Worm (Caenorhabditis elegans) whole organism, early embryonic: ENCODE data around the gene nspf-2.

Source experiments
- B0310.2 ChIP-seq: sonication (generic microtip); optimal IDR thresholded peaks from 2 replicates; lab custom pipeline; 2016; ENCODE audit warnings: mild to moderate bottlenecking, missing genetic modification characterization, missing compliant biosample characterization
- F13C5.2 ChIP-seq: sonication (generic microtip); optimal IDR thresholded peaks from 2 replicates; lab custom pipeline; 2017; ENCODE audit warnings: mild to moderate bottlenecking, missing genetic modification characterization, inconsistent platforms, missing compliant biosample characterization
- aly-1 ChIP-seq: sonication (generic microtip); optimal IDR thresholded peaks from 2 replicates; lab custom pipeline; 2016; ENCODE audit warnings: missing genetic modification characterization, missing compliant biosample characterization
- ama-1 ChIP-seq: fragments of 150-350 bp; optimal IDR thresholded peaks from 2 replicates; lab custom pipeline; 2014
- ceh-13 ChIP-seq: fragments of 200-800 bp; sonication (Bioruptor generic); optimal IDR thresholded peaks from 2 replicates; lab custom pipeline; 2018; ENCODE audit warnings: mild to moderate bottlenecking, missing genetic modification characterization, missing compliant biosample characterization
- ceh-36 ChIP-seq: sonication (generic microtip); optimal IDR thresholded peaks from 2 replicates; lab custom pipeline; 2016; ENCODE audit warnings: missing genetic modification characterization, inconsistent platforms, missing compliant biosample characterization
- ets-7 ChIP-seq: sonication (generic microtip); optimal IDR thresholded peaks from 2 replicates; lab custom pipeline; 2016; ENCODE audit warnings: missing genotype, missing genetic modification characterization, missing compliant biosample characterization
- flt-1 ChIP-seq: fragments of 200-800 bp; sonication (Bioruptor generic); IDR thresholded peaks from 2 replicates; pipeline ENCODE4 v1.3.6; 2022; ENCODE audit warnings: missing genetic modification characterization, missing compliant biosample characterization
- hmbx-1 ChIP-seq: sonication (generic microtip); optimal IDR thresholded peaks from 2 replicates; lab custom pipeline; 2016; ENCODE audit warnings: mild to moderate bottlenecking, missing genetic modification characterization, missing compliant biosample characterization
- hmg-4 ChIP-seq: fragments of 200-800 bp; sonication (Bioruptor generic); optimal IDR thresholded peaks from 2 replicates; lab custom pipeline; 2018; ENCODE audit warnings: mild to moderate bottlenecking, missing genetic modification characterization, missing compliant biosample characterization
- hnd-1 ChIP-seq: sonication (generic microtip); optimal IDR thresholded peaks from 2 replicates; lab custom pipeline; 2016; ENCODE audit warnings: missing genetic modification characterization, missing compliant biosample characterization
- pes-1 ChIP-seq: fragments of 200-800 bp; sonication (Bioruptor generic); IDR thresholded peaks from 2 replicates; pipeline ENCODE4 v1.3.6; 2022; ENCODE audit warnings: missing genetic modification reagents, missing genetic modification characterization, missing compliant biosample characterization
- scrt-1 ChIP-seq: fragments of 200-800 bp; sonication (Bioruptor generic); IDR thresholded peaks from 2 replicates; pipeline ENCODE4 v1.3.6; 2022; ENCODE audit warnings: missing genetic modification characterization, missing compliant biosample characterization
- sea-1 ChIP-seq: fragments of 200-800 bp; sonication (Bioruptor generic); conservative IDR thresholded peaks from 2 replicates; pipeline ENCODE4 v1.3.6; 2022; ENCODE audit warnings: missing genetic modification characterization, missing compliant biosample characterization
- tbx-11 ChIP-seq: fragments of 200-800 bp; sonication (Bioruptor generic); IDR thresholded peaks from 2 replicates; pipeline ENCODE4 v1.3.6; 2022; ENCODE audit warnings: missing genetic modification characterization, missing compliant biosample characterization
- tbx-37 ChIP-seq: fragments of 200-800 bp; sonication (Bioruptor generic); conservative IDR thresholded peaks from 2 replicates; pipeline ENCODE4 v1.3.6; 2022; ENCODE audit warnings: missing genetic modification reagents, missing genetic modification characterization, missing compliant biosample characterization
- tra-4 ChIP-seq: sonication (generic microtip); optimal IDR thresholded peaks from 2 replicates; lab custom pipeline; 2017; ENCODE audit warnings: missing genetic modification characterization, missing compliant biosample characterization

nspf-2 gene

DNA sequence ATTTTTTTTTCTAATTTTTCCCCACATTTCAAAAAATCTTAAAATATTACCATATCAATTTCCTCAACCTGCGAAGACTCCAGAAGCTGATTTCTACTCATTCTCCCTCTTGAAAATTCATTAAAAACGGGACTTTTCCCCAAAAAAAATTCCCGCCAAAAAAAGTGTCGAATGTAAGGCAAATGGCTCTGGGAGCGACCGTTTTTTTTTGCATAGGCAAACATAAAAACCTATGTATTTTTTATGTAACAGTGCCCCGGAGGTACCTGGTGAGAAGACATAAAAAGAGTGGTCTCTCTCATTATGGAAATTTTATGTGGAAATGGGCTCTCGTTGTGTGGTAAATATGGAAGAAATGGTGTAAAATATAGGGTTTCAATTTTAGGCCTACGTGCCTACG lies 4.5 kb upstream of the nspf-2 start, which contains the start of gene ceh-87:
Gene ceh-87 (minus strand): TSS at position 101 of the 400 bp plus-strand sequence.
- no peak for TF ChIP-seq scrt-1 (GFP tag; lab: Robert Waterston, UW)

DNA sequence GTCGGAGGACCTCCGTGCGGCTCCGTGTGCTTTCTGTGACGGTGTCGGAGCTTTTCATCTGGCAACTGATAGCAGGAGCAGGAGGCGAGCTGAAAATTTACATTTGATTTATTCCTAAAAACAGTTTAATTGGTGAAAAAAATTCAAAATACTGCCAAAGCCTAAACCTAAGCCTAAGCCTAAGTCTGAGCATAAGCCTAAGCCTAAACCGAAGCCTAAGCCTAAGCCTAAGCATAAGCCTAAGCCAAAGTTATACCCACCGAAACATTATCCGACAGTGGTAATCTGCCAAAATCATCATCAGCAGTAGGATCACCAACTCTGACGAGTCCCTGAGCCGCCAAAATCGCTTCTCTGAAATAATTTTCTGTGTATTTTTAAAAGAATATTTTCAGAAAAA lies 3.9 kb upstream of the nspf-2 start:
- TF ChIP-seq sea-1 (no peak), aly-1 (tag; lab: Kevin White, UChicago) (no peak), B0310.2 (tag; lab: Kevin White, UChicago) (no peak), tra-4 (tag; lab: Kevin White, UChicago) (no peak), ama-1 (no peak), pes-1 (GFP tag; lab: Robert Waterston, UW) (no peak), F13C5.2 (tag; lab: Kevin White, UChicago) (no peak), tbx-11 (no peak), ceh-36 (tag; lab: Kevin White, UChicago) (no peak), hmbx-1 (tag; lab: Kevin White, UChicago) (no peak), tbx-37 (no peak), flt-1 (GFP tag; lab: Robert Waterston, UW) (no peak), hmg-4 (GFP tag; lab: Kevin White, UChicago) (no peak), ceh-13 (no peak), hnd-1 (tag; lab: Kevin White, UChicago) (no peak), ets-7 (tag; lab: Kevin White, UChicago) (no peak), scrt-1 (GFP tag; lab: Robert Waterston, UW) (no peak)

ce11 chrII:2686985-2687675 lies 1.6 kb upstream of the nspf-2 start, which contains the start of the genes sup-9 and nspf-1:
Gene sup-9 (minus strand): TSS chrII:2687027.
Gene nspf-1 (plus strand): TSS chrII:2687625.
- no peak for TF ChIP-seq ama-1

DNA sequence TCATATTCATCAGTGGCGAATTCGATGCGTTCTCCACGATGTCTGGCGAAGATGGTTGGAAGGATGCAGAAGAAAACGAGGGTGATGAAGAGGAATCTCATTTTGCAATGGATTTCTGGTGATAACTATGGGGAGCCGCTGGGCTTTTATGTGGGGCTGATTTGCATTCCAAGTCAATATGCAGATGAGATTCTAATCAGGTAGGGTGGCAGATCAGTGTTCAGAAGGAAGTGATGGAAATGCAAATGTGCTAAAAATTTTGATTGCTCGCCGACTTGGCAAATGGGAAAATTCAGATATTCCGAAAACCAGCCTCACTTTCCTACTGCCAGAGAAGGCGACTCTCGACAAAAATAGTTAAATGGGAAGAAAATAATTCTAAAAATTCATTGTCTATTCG lies 1.4 kb downstream of the nspf-2 start, which contains the start of gene nspf-3:
Gene nspf-3 (minus strand): TSS at position 101 of the 400 bp plus-strand sequence.
- no peak for TF ChIP-seq scrt-1 (GFP tag; lab: Robert Waterston, UW)
- TF ChIP-seq pes-1 (GFP tag; lab: Robert Waterston, UW), result no peak
- TF ChIP-seq ceh-13, result no peak
- TF ChIP-seq F13C5.2 (tag; lab: Kevin White, UChicago), result no peak
- no peak for TF ChIP-seq B0310.2 (tag; lab: Kevin White, UChicago)
- TF ChIP-seq tbx-37, result no peak
- no peak for TF ChIP-seq aly-1 (tag; lab: Kevin White, UChicago)
- no peak for TF ChIP-seq hnd-1 (tag; lab: Kevin White, UChicago)
- no peak for TF ChIP-seq tra-4 (tag; lab: Kevin White, UChicago)
- no peak for TF ChIP-seq ceh-36 (tag; lab: Kevin White, UChicago)
- no peak for TF ChIP-seq sea-1
- TF ChIP-seq tbx-11, result no peak
- no peak for TF ChIP-seq flt-1 (GFP tag; lab: Robert Waterston, UW)
- no peak for TF ChIP-seq ets-7 (tag; lab: Kevin White, UChicago)
- no peak for TF ChIP-seq hmbx-1 (tag; lab: Kevin White, UChicago)
- TF ChIP-seq ama-1, result no peak
- no peak for TF ChIP-seq hmg-4 (GFP tag; lab: Kevin White, UChicago)

DNA sequence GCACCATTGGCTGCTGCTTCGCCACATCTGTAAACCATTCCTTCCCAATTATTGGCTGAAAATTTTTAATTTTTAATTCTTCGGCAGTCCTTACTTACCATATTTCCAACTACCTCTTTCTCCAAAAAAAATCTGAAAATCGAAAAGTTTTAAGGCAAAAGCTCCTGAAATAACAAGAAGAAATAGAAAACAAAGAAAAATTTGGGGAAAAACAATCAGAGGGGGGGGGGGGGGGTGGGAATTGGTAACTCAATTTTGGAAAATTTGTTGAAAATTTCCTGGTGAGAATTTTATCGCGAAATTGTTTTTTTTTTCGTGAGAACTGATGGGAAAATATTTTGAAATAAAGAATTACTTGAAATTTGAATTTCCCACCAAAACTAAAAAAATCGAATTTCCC lies 3.8 kb downstream of the nspf-2 start, which contains the start of gene set-11:
Gene set-11 (minus strand): TSS at position 101 of the 400 bp plus-strand sequence.
- TF ChIP-seq ets-7 (tag; lab: Kevin White, UChicago) (no peak), F13C5.2 (tag; lab: Kevin White, UChicago) (no peak), hnd-1 (tag; lab: Kevin White, UChicago) (no peak), tra-4 (tag; lab: Kevin White, UChicago) (no peak), scrt-1 (GFP tag; lab: Robert Waterston, UW) (no peak), B0310.2 (tag; lab: Kevin White, UChicago) (no peak), hmg-4 (GFP tag; lab: Kevin White, UChicago) (no peak), flt-1 (GFP tag; lab: Robert Waterston, UW) (no peak)

DNA sequence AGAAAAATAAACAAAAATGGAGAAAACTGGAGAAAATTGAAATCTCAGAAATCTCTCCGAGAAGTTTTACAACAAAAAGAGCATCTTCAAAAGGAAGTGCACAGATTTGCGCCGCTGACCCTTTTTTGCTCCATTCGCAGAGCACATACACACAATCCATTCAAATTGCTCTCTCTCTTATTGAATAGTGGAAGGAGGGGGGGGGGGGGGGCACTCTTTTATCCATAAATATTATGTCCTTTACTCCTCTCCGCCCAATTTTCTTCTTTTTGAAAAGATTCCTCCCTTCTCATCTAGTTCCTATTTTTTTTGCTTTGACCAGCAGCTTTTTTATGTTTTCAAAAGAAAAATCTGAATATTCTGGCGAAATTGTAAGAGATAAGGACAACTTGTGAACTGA lies 6.4 kb downstream of the nspf-2 start:
- TF ChIP-seq aly-1 (tag; lab: Kevin White, UChicago) (no peak), hmg-4 (GFP tag; lab: Kevin White, UChicago) (no peak), hnd-1 (tag; lab: Kevin White, UChicago) (no peak), B0310.2 (tag; lab: Kevin White, UChicago) (no peak), ets-7 (tag; lab: Kevin White, UChicago) (no peak), tbx-11 (no peak), ama-1 (no peak), pes-1 (GFP tag; lab: Robert Waterston, UW) (no peak), sea-1 (no peak), F13C5.2 (tag; lab: Kevin White, UChicago) (no peak), ceh-36 (tag; lab: Kevin White, UChicago) (no peak), scrt-1 (GFP tag; lab: Robert Waterston, UW) (no peak), tra-4 (tag; lab: Kevin White, UChicago) (no peak), tbx-37 (no peak), ceh-13 (no peak)

ce11 chrII:2698378-2698777 lies 9.7 kb downstream of the nspf-2 start, which contains the start of gene sri-62:
Gene sri-62 (minus strand): TSS chrII:2698478.
- no peak for TF ChIP-seq hnd-1 (tag; lab: Kevin White, UChicago)
- TF ChIP-seq flt-1 (GFP tag; lab: Robert Waterston, UW), result no peak
- TF ChIP-seq tbx-11, result no peak

DNA sequence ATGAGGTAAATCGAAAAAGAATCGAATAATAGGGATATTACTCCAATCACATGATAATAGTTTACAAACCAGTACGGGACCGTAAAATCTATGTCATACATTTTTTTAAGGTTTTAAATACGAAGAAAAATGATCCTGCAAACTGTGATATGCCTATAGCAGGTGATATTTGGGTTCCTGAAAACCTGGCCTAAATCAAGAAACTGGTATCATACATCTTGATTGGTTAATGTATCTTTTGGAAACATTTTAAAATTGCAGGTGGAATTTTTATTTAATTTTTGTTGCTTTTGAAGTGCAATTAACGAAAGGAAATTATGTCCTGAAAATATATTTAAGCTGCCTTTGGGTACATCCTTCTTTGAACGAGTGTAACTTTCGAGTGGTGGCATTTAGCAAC lies 11.5 kb downstream of the nspf-2 start, which contains the start of gene sri-61:
Gene sri-61 (minus strand): TSS at position 101 of the 400 bp plus-strand sequence.
- TF ChIP-seq aly-1 (tag; lab: Kevin White, UChicago), result no peak
- no peak for TF ChIP-seq ama-1
- TF ChIP-seq B0310.2 (tag; lab: Kevin White, UChicago), result no peak
- no peak for TF ChIP-seq F13C5.2 (tag; lab: Kevin White, UChicago)
- no peak for TF ChIP-seq ets-7 (tag; lab: Kevin White, UChicago)
